Worm (Caenorhabditis elegans) whole organism, young adult: ENCODE data around the gene R05C11.2.
A peak's percentile ranks its signal among the peaks of the same experiment; 100 is the strongest.
"Not testable (repeated sequence)": the region's sequence is repeated elsewhere in the genome, so short reads cannot be mapped to it uniquely, and the experiment has no call there.

ENCODE experiments used
- B0019.2 ChIP-seq: fragments of 200-800 bp; sonication (Bioruptor generic); conservative IDR thresholded peaks from 2 replicates; pipeline ENCODE4 v1.3.6; 2022; ENCODE audit warnings: missing genetic modification reagents, missing genetic modification characterization, missing compliant biosample characterization
- B0261.1 ChIP-seq: sonication (generic microtip); optimal IDR thresholded peaks from 2 replicates; lab custom pipeline; 2016; ENCODE audit warnings: mild to moderate bottlenecking, missing genetic modification characterization, moderate library complexity, missing compliant biosample characterization
- C06A6.2 ChIP-seq: fragments of 200-800 bp; sonication (Bioruptor generic); conservative IDR thresholded peaks from 2 replicates; pipeline ENCODE4 v1.3.6; 2022; ENCODE audit warnings: missing genetic modification characterization, missing compliant biosample characterization
- F10E7.11 ChIP-seq: sonication (generic microtip); optimal IDR thresholded peaks from 2 replicates; lab custom pipeline; 2017; ENCODE audit warnings: mild to moderate bottlenecking, missing genetic modification characterization, moderate library complexity, missing compliant biosample characterization
- F23B12.7 ChIP-seq: sonication (generic microtip); optimal IDR thresholded peaks from 2 replicates; lab custom pipeline; 2017; ENCODE audit warnings: missing genetic modification characterization, mild to moderate bottlenecking, missing compliant biosample characterization, antibody characterized with exemption, moderate library complexity; ENCODE audit not compliant: insufficient read depth
- F37B4.10 ChIP-seq: fragments of 200-800 bp; sonication (Bioruptor generic); IDR thresholded peaks from 2 replicates; pipeline ENCODE4 v1.3.6; 2022; ENCODE audit warnings: missing genetic modification characterization, missing compliant biosample characterization
- F52B5.7 ChIP-seq: sonication (generic microtip); optimal IDR thresholded peaks from 2 replicates; lab custom pipeline; 2016; ENCODE audit warnings: mild to moderate bottlenecking, missing genetic modification characterization, missing compliant biosample characterization
- T26A5.8 ChIP-seq: sonication (generic microtip); optimal IDR thresholded peaks from 2 replicates; lab custom pipeline; 2016; ENCODE audit warnings: missing genetic modification characterization, missing compliant biosample characterization
- Y67H2A.10 ChIP-seq: fragments of 200-800 bp; sonication (Bioruptor generic); conservative IDR thresholded peaks from 2 replicates; pipeline ENCODE4 v1.3.6; 2022; ENCODE audit warnings: missing genetic modification reagents, missing genetic modification characterization, missing compliant biosample characterization
- Y79H2A.3 ChIP-seq: fragments of 200-800 bp; sonication (Bioruptor generic); conservative IDR thresholded peaks from 2 replicates; pipeline ENCODE4 v1.3.6; 2022; ENCODE audit warnings: missing genetic modification reagents, missing genetic modification characterization, missing compliant biosample characterization
- ama-1 ChIP-seq, 3 experiments: fragments of 150-350 bp in 1 of 3; sonication (generic microtip) in 2 of 3; optimal IDR thresholded peaks; 2 replicates each; lab custom pipeline; 2014 to 2018; ENCODE audit warnings: missing biosample characterization in 2 of 3, missing genetic modification characterization in 2 of 3, missing genetic modification reagents in 2 of 3
- atf-7 ChIP-seq: sonication (generic microtip); optimal IDR thresholded peaks from 2 replicates; lab custom pipeline; 2017; ENCODE audit warnings: mild to moderate bottlenecking, missing genetic modification characterization, missing compliant biosample characterization
- attf-5 ChIP-seq: fragments of 200-800 bp; sonication (Bioruptor generic); optimal IDR thresholded peaks from 2 replicates; lab custom pipeline; 2018; ENCODE audit warnings: mild to moderate bottlenecking, missing genetic modification characterization, missing compliant biosample characterization
- ccch-3 ChIP-seq: fragments of 200-800 bp; sonication (Bioruptor generic); optimal IDR thresholded peaks from 2 replicates; lab custom pipeline; 2018; ENCODE audit warnings: mild to moderate bottlenecking, missing genetic modification characterization, missing compliant biosample characterization
- cebp-1 ChIP-seq, 2 experiments: fragments of 200-800 bp in 1 of 2; sonication (Bioruptor generic) in 1 of 2; sonication (generic microtip) in 1 of 2; IDR thresholded peaks in 1 of 2; optimal IDR thresholded peaks in 1 of 2; 2 replicates each; pipeline versions ENCODE4 v1.3.6 to Lab custom; 2017 to 2022; ENCODE audit warnings: missing compliant biosample characterization in 2 of 2, missing genetic modification characterization in 2 of 2, mild to moderate bottlenecking in 1 of 2, missing genetic modification reagents in 1 of 2, moderate library complexity in 1 of 2
- ceh-79 ChIP-seq: sonication (generic microtip); optimal IDR thresholded peaks from 2 replicates; lab custom pipeline; 2017; ENCODE audit warnings: mild to moderate bottlenecking, missing genetic modification characterization, missing compliant biosample characterization
- ceh-91 ChIP-seq: fragments of 200-800 bp; sonication (Bioruptor generic); IDR thresholded peaks from 2 replicates; pipeline ENCODE4 v1.3.6; 2022; ENCODE audit warnings: missing genetic modification reagents, missing genetic modification characterization, missing compliant biosample characterization
- chd-7 ChIP-seq: sonication (generic microtip); optimal IDR thresholded peaks from 2 replicates; lab custom pipeline; 2016; ENCODE audit warnings: mild to moderate bottlenecking, missing genetic modification characterization, moderate library complexity, missing compliant biosample characterization
- dpl-1 ChIP-seq: fragments of 150-350 bp; optimal IDR thresholded peaks from 2 replicates; lab custom pipeline; 2014; ENCODE audit warnings: missing biosample characterization, missing genetic modification reagents, missing genetic modification characterization
- hmg-1.2 ChIP-seq: fragments of 200-800 bp; sonication (Bioruptor generic); IDR thresholded peaks from 2 replicates; pipeline ENCODE4 v1.3.6; 2022; ENCODE audit warnings: missing genetic modification reagents, missing genetic modification characterization, missing compliant biosample characterization
- hrde-1 ChIP-seq: sonication (generic microtip); optimal IDR thresholded peaks from 2 replicates; lab custom pipeline; 2016; ENCODE audit warnings: missing genetic modification characterization, mild to moderate bottlenecking, missing compliant biosample characterization, moderate library complexity, missing genotype, missing genetic modification reagents, borderline replicate concordance
- lin-35 ChIP-seq, 3 experiments: fragments of 150-350 bp in 2 of 3; sonication (generic microtip) in 1 of 3; optimal IDR thresholded peaks; 2 replicates each; lab custom pipeline; 2014 to 2018; ENCODE audit warnings: missing biosample characterization in 3 of 3, missing genetic modification characterization in 3 of 3, missing genetic modification reagents in 3 of 3
- lin-40 ChIP-seq: sonication (generic microtip); optimal IDR thresholded peaks from 2 replicates; lab custom pipeline; 2016; ENCODE audit warnings: missing genetic modification characterization, mild to moderate bottlenecking, missing compliant biosample characterization, missing genotype, missing genetic modification reagents
- lsl-1 ChIP-seq: fragments of 200-800 bp; sonication (Bioruptor generic); optimal IDR thresholded peaks from 2 replicates; lab custom pipeline; 2018; ENCODE audit warnings: mild to moderate bottlenecking, missing genetic modification characterization, moderate library complexity, missing compliant biosample characterization
- madf-10 ChIP-seq: sonication (generic microtip); optimal IDR thresholded peaks from 2 replicates; lab custom pipeline; 2016; ENCODE audit warnings: mild to moderate bottlenecking, missing genetic modification characterization, missing compliant biosample characterization
- mcd-1 ChIP-seq: fragments of 200-800 bp; sonication (Bioruptor generic); IDR thresholded peaks from 2 replicates; pipeline ENCODE4 v1.3.6; 2022; ENCODE audit warnings: missing genetic modification reagents, missing genetic modification characterization, missing compliant biosample characterization
- nfya-1 ChIP-seq: sonication (generic microtip); optimal IDR thresholded peaks from 2 replicates; lab custom pipeline; 2017; ENCODE audit warnings: antibody characterized with exemption, missing compliant biosample characterization, missing genetic modification characterization, borderline replicate concordance; ENCODE audit not compliant: insufficient read depth
- sea-2 ChIP-seq: fragments of 200-800 bp; sonication (Bioruptor generic); IDR thresholded peaks from 2 replicates; pipeline ENCODE4 v1.3.6; 2022; ENCODE audit warnings: missing genetic modification characterization, missing compliant biosample characterization
- snpc-3.4 ChIP-seq: sonication (generic microtip); optimal IDR thresholded peaks from 2 replicates; lab custom pipeline; 2017; ENCODE audit warnings: missing genetic modification characterization, mild to moderate bottlenecking, missing compliant biosample characterization, antibody characterized with exemption, moderate library complexity, missing genotype, missing genetic modification reagents
- snpc-4 ChIP-seq, 5 experiments: fragments of 150-350 bp in 1 of 5; sonication (generic microtip) in 4 of 5; optimal IDR thresholded peaks; 2 replicates each; lab custom pipeline; 2014 to 2018; ENCODE audit warnings: missing genetic modification characterization in 5 of 5, missing biosample characterization in 3 of 5, antibody characterized with exemption in 2 of 5, mild to moderate bottlenecking in 2 of 5, missing compliant biosample characterization in 2 of 5, missing genotype in 2 of 5, moderate library complexity in 2 of 5, missing genetic modification reagents in 1 of 5
- somi-1 ChIP-seq: fragments of 200-800 bp; sonication (Bioruptor generic); optimal IDR thresholded peaks from 2 replicates; lab custom pipeline; 2018; ENCODE audit warnings: mild to moderate bottlenecking, missing genetic modification characterization, missing compliant biosample characterization
- unc-130 ChIP-seq: sonication (generic microtip); optimal IDR thresholded peaks from 2 replicates; lab custom pipeline; 2016; ENCODE audit warnings: missing genetic modification reagents, missing genetic modification characterization, missing compliant biosample characterization
- zfh-2 ChIP-seq: fragments of 200-800 bp; sonication (Bioruptor generic); conservative IDR thresholded peaks from 2 replicates; pipeline ENCODE4 v1.3.6; 2022; ENCODE audit warnings: missing genetic modification reagents, missing genetic modification characterization, missing compliant biosample characterization
- ztf-25 ChIP-seq: fragments of 200-800 bp; sonication (Bioruptor generic); IDR thresholded peaks from 2 replicates; pipeline ENCODE4 v1.3.6; 2022; ENCODE audit warnings: missing genetic modification reagents, missing genetic modification characterization, missing compliant biosample characterization
- ztf-26 ChIP-seq: sonication (generic microtip); optimal IDR thresholded peaks from 2 replicates; lab custom pipeline; 2017; ENCODE audit warnings: missing genetic modification characterization, missing compliant biosample characterization
- ztf-28 ChIP-seq: fragments of 200-800 bp; sonication (Bioruptor generic); IDR thresholded peaks from 2 replicates; pipeline ENCODE4 v1.3.6; 2022; ENCODE audit warnings: missing genetic modification reagents, missing genetic modification characterization, missing compliant biosample characterization
- ztf-3 ChIP-seq: fragments of 200-800 bp; sonication (Bioruptor generic); optimal IDR thresholded peaks from 2 replicates; lab custom pipeline; 2018; ENCODE audit warnings: mild to moderate bottlenecking, missing genetic modification characterization, missing compliant biosample characterization
- ztf-6 ChIP-seq: fragments of 200-800 bp; sonication (Bioruptor generic); IDR thresholded peaks from 2 replicates; pipeline ENCODE4 v1.3.6; 2022; ENCODE audit warnings: missing genetic modification reagents, missing genetic modification characterization, missing compliant biosample characterization

Gene R05C11.2

ce11 chrIV:2057462-2057861, 1.4 kb downstream of the R05C11.2 start:
- TF ChIP-seq B0261.1 (tag; lab: Kevin White, UChicago) (no peak), zfh-2 (GFP tag; lab: Robert Waterston, UW) (peak; percentile 66; the same call in 1 of the 2 replicates), hrde-1 (no peak), nfya-1 (no peak), ceh-79 (no peak), mcd-1 (GFP tag; lab: Robert Waterston, UW) (0 out of 2 replicates have a peak, but pooled peaks have one; percentile 5), F37B4.10 (GFP tag; lab: Robert Waterston, UW) (no peak)
- TF ChIP-seq, all 124 proteins: peak for 2

ce11 chrIV:2053591-2053990, 5.3 kb downstream of the R05C11.2 start:
- TF ChIP-seq snpc-3.4 (tag; lab: Kevin White, UChicago) (no peak), lin-35 (GFP tag; optimal IDR thresholded peaks at IDR 0.05; lab: Kevin White, UChicago) (peak in 1 of 3 experiments; percentile 25), dpl-1 (GFP tag; lab: Kevin White, UChicago) (no peak)

ce11 chrIV:2052337-2052736, 6.6 kb downstream of the R05C11.2 start:
- TF ChIP-seq ztf-25, result no peak
- TF ChIP-seq nfya-1, result no peak
- TF ChIP-seq lin-35 (GFP tag; optimal IDR thresholded peaks at IDR 0.05; lab: Kevin White, UChicago), result peak in 1 of 3 experiments; percentile 34
- no peak for TF ChIP-seq ccch-3 (GFP tag; lab: Kevin White, UChicago)
- TF ChIP-seq ceh-91 (GFP tag; lab: Robert Waterston, UW), result no peak
- no peak for TF ChIP-seq lsl-1 (GFP tag; lab: Kevin White, UChicago)

ce11 chrIV:2051195-2051594, 7.7 kb downstream of the R05C11.2 start, which contains the start of gene R05C11.4:
Gene R05C11.4 (plus strand): TSS chrIV:2051495.
- not testable (repeated sequence) for TF ChIP-seq F52B5.7 (tag; lab: Kevin White, UChicago); F23B12.7; atf-7 (tag; lab: Kevin White, UChicago)

ce11 chrIV:2048839-2049238, 10.1 kb downstream of the R05C11.2 start:
- TF ChIP-seq madf-10 (tag; lab: Kevin White, UChicago), result peak; percentile 53
- no peak for TF ChIP-seq unc-130 (GFP tag; lab: Kevin White, UChicago)
- peak; percentile 51; the same call in 1 of the 2 replicates for TF ChIP-seq C06A6.2 (GFP tag; lab: Robert Waterston, UW)
- TF ChIP-seq somi-1 (GFP tag; lab: Kevin White, UChicago), result peak; percentile 21
- TF ChIP-seq Y79H2A.3 (GFP tag; lab: Robert Waterston, UW), result no peak
- TF ChIP-seq B0019.2 (GFP tag; lab: Robert Waterston, UW), result no peak
- TF ChIP-seq chd-7 (tag; lab: Kevin White, UChicago), result peak; percentile 18
- peak; percentile 20; the same call in 1 of the 2 replicates for TF ChIP-seq ztf-6 (GFP tag; lab: Robert Waterston, UW)
- peak; percentile 50; the same call in 1 of the 2 replicates for TF ChIP-seq mcd-1 (GFP tag; lab: Robert Waterston, UW)
- TF ChIP-seq ztf-3 (GFP tag; lab: Kevin White, UChicago), result no peak
- TF ChIP-seq ztf-28 (GFP tag; lab: Robert Waterston, UW), result no peak
- peak; percentile 76 for TF ChIP-seq lin-40 (tag; lab: Kevin White, UChicago)
- TF ChIP-seq B0261.1 (tag; lab: Kevin White, UChicago), result no peak
- TF ChIP-seq snpc-4 (GFP tag; optimal IDR thresholded peaks at IDR 0.05; lab: Kevin White, UChicago), result no peak
- no peak for TF ChIP-seq snpc-4 (tag; optimal IDR thresholded peaks at IDR 0.05; lab: Kevin White, UChicago)
- peak; percentile 57; the same call in 1 of the 2 replicates for TF ChIP-seq hmg-1.2 (GFP tag; lab: Robert Waterston, UW)
- no peak for TF ChIP-seq cebp-1 (GFP tag; IDR thresholded peaks at IDR 0.05; lab: Robert Waterston, UW)
- TF ChIP-seq cebp-1 (tag; optimal IDR thresholded peaks at IDR 0.05; lab: Kevin White, UChicago), result peak; percentile 58
- TF ChIP-seq attf-5 (GFP tag; lab: Kevin White, UChicago), result peak; percentile 57
- no peak for TF ChIP-seq sea-2 (GFP tag; lab: Robert Waterston, UW)
- TF ChIP-seq hrde-1, result no peak
- TF ChIP-seq T26A5.8 (tag; lab: Kevin White, UChicago), result no peak
- TF ChIP-seq nfya-1, result no peak
- TF ChIP-seq dpl-1 (GFP tag; lab: Kevin White, UChicago), result no peak
- no peak for TF ChIP-seq ama-1 (optimal IDR thresholded peaks at IDR 0.05; lab: Kevin White, UChicago)
- TF ChIP-seq ama-1 (GFP tag; optimal IDR thresholded peaks at IDR 0.05; lab: Kevin White, UChicago), result no peak
- no peak for TF ChIP-seq F10E7.11
- TF ChIP-seq ztf-26 (tag; lab: Kevin White, UChicago), result peak; percentile 36
- TF ChIP-seq Y67H2A.10 (GFP tag; lab: Robert Waterston, UW), result no peak
